Worm (Caenorhabditis elegans) whole organism, mixed stage, embryonic: ENCODE results near the gene C15B12.8.

ENCODE experiments used
- M03D4.4 ChIP-seq: sonication (generic microtip); optimal IDR thresholded peaks from 2 replicates; lab custom pipeline; 2017; ENCODE audit warnings: mild to moderate bottlenecking, missing genetic modification characterization, missing compliant biosample characterization
- bed-3 ChIP-seq: fragments of 200-800 bp; sonication (Bioruptor generic); optimal IDR thresholded peaks from 3 replicates; lab custom pipeline; 2018; ENCODE audit warnings: mild to moderate bottlenecking, missing genetic modification characterization, moderate library complexity, missing compliant biosample characterization
- blmp-1 ChIP-seq: fragments of 150-350 bp; optimal IDR thresholded peaks from 2 replicates; lab custom pipeline; 2014; ENCODE audit warnings: missing biosample characterization, missing genetic modification characterization
- ceh-39 ChIP-seq: fragments of 150-350 bp; optimal IDR thresholded peaks from 2 replicates; lab custom pipeline; 2014; ENCODE audit warnings: missing biosample characterization, missing genetic modification characterization
- ceh-43 ChIP-seq: fragments of 200-800 bp; sonication (Bioruptor generic); optimal IDR thresholded peaks from 2 replicates; lab custom pipeline; 2018; ENCODE audit warnings: mild to moderate bottlenecking, missing genetic modification characterization, moderate library complexity, missing compliant biosample characterization
- ceh-83 ChIP-seq: fragments of 200-800 bp; sonication (Bioruptor generic); optimal IDR thresholded peaks from 2 replicates; lab custom pipeline; 2018; ENCODE audit warnings: mild to moderate bottlenecking, missing genetic modification characterization, missing compliant biosample characterization
- ces-1 ChIP-seq: fragments of 150-350 bp; optimal IDR thresholded peaks from 2 replicates; lab custom pipeline; 2014; ENCODE audit warnings: missing biosample characterization, missing genetic modification reagents, missing genetic modification characterization
- drap-1 ChIP-seq: fragments of 200-800 bp; sonication (Bioruptor generic); optimal IDR thresholded peaks from 3 replicates; lab custom pipeline; 2018; ENCODE audit warnings: mild to moderate bottlenecking, missing genetic modification characterization, missing compliant biosample characterization
- elt-1 ChIP-seq: sonication (generic microtip); optimal IDR thresholded peaks from 2 replicates; lab custom pipeline; 2017; ENCODE audit warnings: missing genetic modification characterization, mild to moderate bottlenecking, missing compliant biosample characterization, antibody characterized with exemption, moderate library complexity, borderline replicate concordance; ENCODE audit not compliant: insufficient read depth
- elt-3 ChIP-seq: fragments of 150-350 bp; optimal IDR thresholded peaks from 2 replicates; lab custom pipeline; 2014; ENCODE audit warnings: missing biosample characterization, missing genetic modification characterization
- flh-1 ChIP-seq: fragments of 200-800 bp; sonication (Bioruptor generic); optimal IDR thresholded peaks from 2 replicates; lab custom pipeline; 2018; ENCODE audit warnings: mild to moderate bottlenecking, missing genetic modification characterization, moderate library complexity, missing compliant biosample characterization
- hlh-1 ChIP-seq: fragments of 150-350 bp; optimal IDR thresholded peaks from 2 replicates; lab custom pipeline; 2014; ENCODE audit warnings: missing biosample characterization, missing genetic modification reagents, missing genetic modification characterization
- lin-13 ChIP-seq: fragments of 150-350 bp; optimal IDR thresholded peaks from 2 replicates; lab custom pipeline; 2014; ENCODE audit warnings: missing biosample characterization, missing genetic modification characterization
- lin-32 ChIP-seq: fragments of 200-800 bp; sonication (Bioruptor generic); optimal IDR thresholded peaks from 2 replicates; lab custom pipeline; 2018; ENCODE audit warnings: mild to moderate bottlenecking, missing genetic modification characterization, missing compliant biosample characterization
- lsy-2 ChIP-seq: fragments of 150-350 bp; optimal IDR thresholded peaks from 2 replicates; lab custom pipeline; 2014; ENCODE audit warnings: missing biosample characterization, missing genetic modification characterization
- mab-5 ChIP-seq: fragments of 150-350 bp; optimal IDR thresholded peaks from 2 replicates; lab custom pipeline; 2014; ENCODE audit warnings: missing biosample characterization, missing genetic modification characterization
- mep-1 ChIP-seq: fragments of 150-350 bp; optimal IDR thresholded peaks from 2 replicates; lab custom pipeline; 2017; ENCODE audit warnings: missing biosample characterization, missing genetic modification reagents, missing genetic modification characterization, inconsistent platforms
- mls-2 ChIP-seq: sonication (generic microtip); optimal IDR thresholded peaks from 2 replicates; lab custom pipeline; 2016; ENCODE audit warnings: mild to moderate bottlenecking, missing genetic modification characterization, moderate library complexity, missing compliant biosample characterization
- nhr-12 ChIP-seq: fragments of 150-350 bp; optimal IDR thresholded peaks from 2 replicates; lab custom pipeline; 2014; ENCODE audit warnings: missing biosample characterization, missing genetic modification characterization
- nhr-237 ChIP-seq: fragments of 150-350 bp; optimal IDR thresholded peaks from 2 replicates; lab custom pipeline; 2014; ENCODE audit warnings: missing biosample characterization, missing genetic modification characterization
- nhr-28 ChIP-seq: fragments of 150-350 bp; optimal IDR thresholded peaks from 2 replicates; lab custom pipeline; 2014; ENCODE audit warnings: missing biosample characterization, missing genetic modification characterization
- nhr-76 ChIP-seq: sonication (generic microtip); optimal IDR thresholded peaks from 2 replicates; lab custom pipeline; 2017; ENCODE audit warnings: missing biosample characterization, missing genetic modification characterization
- pha-4 ChIP-seq: fragments of 150-350 bp; optimal IDR thresholded peaks from 2 replicates; lab custom pipeline; 2018; ENCODE audit warnings: missing biosample characterization, missing genetic modification reagents, missing genetic modification characterization
- sem-2 ChIP-seq: fragments of 200-800 bp; sonication (Bioruptor generic); optimal IDR thresholded peaks from 2 replicates; lab custom pipeline; 2018; ENCODE audit warnings: mild to moderate bottlenecking, missing genetic modification characterization, missing compliant biosample characterization
- snpc-4 ChIP-seq: fragments of 150-350 bp; optimal IDR thresholded peaks from 2 replicates; lab custom pipeline; 2014; ENCODE audit warnings: missing biosample characterization, missing genetic modification characterization
- sptf-1 ChIP-seq: sonication (generic microtip); optimal IDR thresholded peaks from 2 replicates; lab custom pipeline; 2017; ENCODE audit warnings: mild to moderate bottlenecking, missing genetic modification characterization, moderate library complexity, missing compliant biosample characterization
- tbx-8 ChIP-seq: fragments of 200-800 bp; sonication (Bioruptor generic); optimal IDR thresholded peaks from 2 replicates; lab custom pipeline; 2018; ENCODE audit warnings: mild to moderate bottlenecking, missing genetic modification characterization, moderate library complexity, missing compliant biosample characterization
- unc-120 ChIP-seq: sonication (generic microtip); optimal IDR thresholded peaks from 2 replicates; lab custom pipeline; 2017; ENCODE audit warnings: missing genetic modification characterization, missing compliant biosample characterization; ENCODE audit not compliant: poor library complexity, severe bottlenecking
- unc-39 ChIP-seq: fragments of 150-350 bp; optimal IDR thresholded peaks from 2 replicates; lab custom pipeline; 2014; ENCODE audit warnings: missing biosample characterization, missing genetic modification characterization
- unc-62 ChIP-seq: fragments of 150-350 bp; optimal IDR thresholded peaks from 2 replicates; lab custom pipeline; 2014; ENCODE audit warnings: missing biosample characterization, missing genetic modification reagents, missing genetic modification characterization
- ztf-11 ChIP-seq: fragments of 150-350 bp; optimal IDR thresholded peaks from 2 replicates; lab custom pipeline; 2014; ENCODE audit warnings: missing biosample characterization, missing genetic modification characterization

The C15B12.8 gene

ce11 chrX:6473698-6474314 is at the start of gene C15B12.8, which contains the start of gene C15B12.4:
Gene C15B12.8, plus strand, starts transcription at chrX:6474264.
Gene C15B12.4, minus strand, starts transcription at chrX:6473748.
- no peak for TF ChIP-seq ces-1 (GFP tag; lab: Kevin White, UChicago)
- TF ChIP-seq blmp-1 (tag; lab: Kevin White, UChicago): no peak
- TF ChIP-seq hlh-1: no peak
- no peak for TF ChIP-seq drap-1 (GFP tag; lab: Kevin White, UChicago)
- TF ChIP-seq unc-120: no peak
- no peak for TF ChIP-seq mep-1 (tag; lab: Kevin White, UChicago)

- no peak for TF ChIP-seq nhr-12 (tag; lab: Kevin White, UChicago)
- TF ChIP-seq lsy-2: no peak
- no peak for TF ChIP-seq bed-3 (GFP tag; lab: Kevin White, UChicago)
- TF ChIP-seq lin-13 (tag; lab: Kevin White, UChicago): no peak
- no peak for TF ChIP-seq pha-4 (tag; lab: Kevin White, UChicago)
- no peak for TF ChIP-seq ceh-43
- TF ChIP-seq ces-1 (GFP tag; lab: Kevin White, UChicago): no peak
- no peak for TF ChIP-seq nhr-237 (tag; lab: Kevin White, UChicago)
- TF ChIP-seq elt-3 (tag; lab: Kevin White, UChicago): no peak
- TF ChIP-seq ztf-11 (tag; lab: Kevin White, UChicago): no peak
- no peak for TF ChIP-seq hlh-1
- TF ChIP-seq sem-2 (GFP tag; lab: Kevin White, UChicago): no peak
- TF ChIP-seq mls-2 (tag; lab: Kevin White, UChicago): no peak
- no peak for TF ChIP-seq drap-1 (GFP tag; lab: Kevin White, UChicago)
- no peak for TF ChIP-seq sptf-1
- no peak for TF ChIP-seq snpc-4
- no peak for TF ChIP-seq M03D4.4
- TF ChIP-seq unc-62 (GFP tag; lab: Kevin White, UChicago): no peak
- TF ChIP-seq unc-39 (tag; lab: Kevin White, UChicago): no peak
Observed at ce11 chrX:6427147-6427546, 46.9 kb upstream of the C15B12.8 start.

ce11 chrX:6429552-6429951 is 44.5 kb upstream of the C15B12.8 start:
- TF ChIP-seq hlh-1 (no peak), elt-1 (tag; lab: Kevin White, UChicago) (no peak), sptf-1 (no peak), drap-1 (GFP tag; lab: Kevin White, UChicago) (no peak), lsy-2 (no peak), mls-2 (tag; lab: Kevin White, UChicago) (no peak), sem-2 (GFP tag; lab: Kevin White, UChicago) (no peak), nhr-12 (tag; lab: Kevin White, UChicago) (no peak), ces-1 (GFP tag; lab: Kevin White, UChicago) (no peak), lin-13 (tag; lab: Kevin White, UChicago) (no peak), pha-4 (tag; lab: Kevin White, UChicago) (no peak), ceh-83 (no peak), nhr-28 (tag; lab: Kevin White, UChicago) (no peak), lin-32 (GFP tag; lab: Kevin White, UChicago) (no peak), tbx-8 (no peak), ceh-39 (tag; lab: Kevin White, UChicago) (no peak), unc-39 (tag; lab: Kevin White, UChicago) (no peak), nhr-76 (tag; lab: Kevin White, UChicago) (no peak)

ce11 chrX:6430510-6430909 is 43.6 kb upstream of the C15B12.8 start, which contains the start of gene ctsa-2:
Gene ctsa-2, minus strand, starts transcription at chrX:6430610.
- no peak for TF ChIP-seq unc-62 (GFP tag; lab: Kevin White, UChicago)
- TF ChIP-seq sem-2 (GFP tag; lab: Kevin White, UChicago): no peak
- TF ChIP-seq sptf-1: no peak
- no peak for TF ChIP-seq lin-13 (tag; lab: Kevin White, UChicago)
- no peak for TF ChIP-seq ztf-11 (tag; lab: Kevin White, UChicago)
- TF ChIP-seq mab-5 (tag; lab: Kevin White, UChicago): no peak
- TF ChIP-seq mls-2 (tag; lab: Kevin White, UChicago): no peak
- no peak for TF ChIP-seq unc-39 (tag; lab: Kevin White, UChicago)
- no peak for TF ChIP-seq flh-1 (GFP tag; lab: Kevin White, UChicago)
- TF ChIP-seq snpc-4: no peak
- TF ChIP-seq lin-32 (GFP tag; lab: Kevin White, UChicago): no peak
- TF ChIP-seq lsy-2: no peak
- no peak for TF ChIP-seq hlh-1
- TF ChIP-seq nhr-237 (tag; lab: Kevin White, UChicago): no peak
- no peak for TF ChIP-seq nhr-28 (tag; lab: Kevin White, UChicago)
- TF ChIP-seq bed-3 (GFP tag; lab: Kevin White, UChicago): no peak
- no peak for TF ChIP-seq blmp-1 (tag; lab: Kevin White, UChicago)
- TF ChIP-seq nhr-12 (tag; lab: Kevin White, UChicago): no peak
